Fruit fly (Drosophila melanogaster) whole organism, adult: ENCODE measurements around the gene CG43672.

Experiments used
- CG11617 ChIP-seq: fragments of 200-800 bp; sonication (Bioruptor generic); optimal IDR thresholded peaks from 2 replicates; lab custom pipeline; 2017; ENCODE audit warnings: mild to moderate bottlenecking, missing biosample characterization, missing genetic modification reagents, missing genetic modification characterization
- CG1620 ChIP-seq: fragments of 200-800 bp; sonication (Bioruptor generic); optimal IDR thresholded peaks from 2 replicates; lab custom pipeline; 2016; ENCODE audit warnings: missing biosample characterization, missing genetic modification characterization
- CG7045 ChIP-seq: fragments of 200-800 bp; sonication (Bioruptor generic); optimal IDR thresholded peaks from 2 replicates; lab custom pipeline; 2017; ENCODE audit warnings: missing biosample characterization, mild to moderate bottlenecking, missing genetic modification characterization
- Crg-1 ChIP-seq: fragments of 200-800 bp; sonication (Bioruptor generic); optimal IDR thresholded peaks from 2 replicates; lab custom pipeline; 2016; ENCODE audit warnings: missing biosample characterization, missing genetic modification characterization
- Hr96 ChIP-seq: fragments of 200-800 bp; sonication (Bioruptor generic); optimal IDR thresholded peaks from 2 replicates; lab custom pipeline; 2016; ENCODE audit warnings: missing biosample characterization, missing genetic modification characterization
- bab1 ChIP-seq: fragments of 200-800 bp; sonication (Bioruptor generic); optimal IDR thresholded peaks from 3 replicates; lab custom pipeline; 2019; ENCODE audit warnings: missing biosample characterization, mild to moderate bottlenecking, missing genetic modification characterization, moderate library complexity
- cnc ChIP-seq, 2 experiments: fragments of >200 bp; optimal IDR thresholded peaks; 2 replicates each; lab custom pipeline; 2017
- kay ChIP-seq: fragments of 200-800 bp; sonication (Bioruptor generic); peaks from one replicate; lab custom pipeline; 2016; ENCODE audit warnings: missing biosample characterization, missing genetic modification characterization, borderline replicate concordance
- pad ChIP-seq: fragments of 200-800 bp; sonication (Bioruptor generic); optimal IDR thresholded peaks from 3 replicates; lab custom pipeline; 2017; ENCODE audit warnings: missing biosample characterization, missing genetic modification characterization, mild to moderate bottlenecking, moderate library complexity, missing genetic modification reagents

- no peak for TF ChIP-seq pad (GFP tag; lab: Kevin White, UChicago)
- no peak for TF ChIP-seq kay (GFP tag; lab: Kevin White, UChicago)
- TF ChIP-seq CG1620 (GFP tag; lab: Kevin White, UChicago), result no peak
- no peak for TF ChIP-seq cnc (optimal IDR thresholded peaks at IDR 0.05; lab: Kevin White, UChicago)
- TF ChIP-seq Hr96 (GFP tag; lab: Kevin White, UChicago), result no peak
- no peak for TF ChIP-seq CG11617
- no peak for TF ChIP-seq bab1 (GFP tag; lab: Kevin White, UChicago)
- TF ChIP-seq CG7045 (GFP tag; lab: Kevin White, UChicago), result no peak
- TF ChIP-seq Crg-1 (GFP tag; lab: Kevin White, UChicago), result no peak
These were observed 43.4 kb downstream of the CG43672 start for dm6 chrX:15816127-15816526.
